Fruit fly (Drosophila melanogaster) whole organism, embryonic: ENCODE results near the gene CCDC53.

Source experiments
- ATbp ChIP-seq: fragments of 200-800 bp; sonication (Bioruptor generic); optimal IDR thresholded peaks from 2 replicates; lab custom pipeline; 2017; ENCODE audit warnings: missing biosample characterization, mild to moderate bottlenecking, missing genetic modification characterization, missing genetic modification reagents
- CG10209 ChIP-seq: fragments of 200-800 bp; sonication (Bioruptor generic); optimal IDR thresholded peaks from 3 replicates; lab custom pipeline; 2017; ENCODE audit warnings: missing biosample characterization, mild to moderate bottlenecking, missing genetic modification characterization, missing genetic modification reagents
- CG12219 ChIP-seq: fragments of 200-800 bp; sonication (Bioruptor generic); optimal IDR thresholded peaks from 3 replicates; lab custom pipeline; 2018; ENCODE audit warnings: missing biosample characterization, mild to moderate bottlenecking, missing genetic modification characterization
- CG12391 ChIP-seq: fragments of 200-800 bp; sonication (Bioruptor generic); optimal IDR thresholded peaks from 3 replicates; lab custom pipeline; 2018; ENCODE audit warnings: missing biosample characterization, mild to moderate bottlenecking, missing genetic modification characterization, moderate library complexity
- CG13123 ChIP-seq: fragments of 200-800 bp; sonication (Bioruptor generic); optimal IDR thresholded peaks from 2 replicates; lab custom pipeline; 2016; ENCODE audit warnings: missing biosample characterization, missing genetic modification characterization
- CG13424 ChIP-seq: fragments of 200-800 bp; sonication (Bioruptor generic); optimal IDR thresholded peaks from 2 replicates; lab custom pipeline; 2019; ENCODE audit warnings: missing biosample characterization, mild to moderate bottlenecking, missing genetic modification characterization, moderate library complexity
- CG15269 ChIP-seq: fragments of 200-800 bp; sonication (Bioruptor generic); optimal IDR thresholded peaks from 2 replicates; lab custom pipeline; 2018; ENCODE audit warnings: missing biosample characterization, mild to moderate bottlenecking, missing genetic modification characterization, moderate library complexity
- CG17912 ChIP-seq: fragments of 200-800 bp; sonication (Bioruptor generic); optimal IDR thresholded peaks from 2 replicates; lab custom pipeline; 2018; ENCODE audit warnings: missing biosample characterization, mild to moderate bottlenecking, missing genetic modification characterization
- CG1832 ChIP-seq: fragments of 200-800 bp; sonication (Bioruptor generic); optimal IDR thresholded peaks from 2 replicates; lab custom pipeline; 2017; ENCODE audit warnings: missing biosample characterization, mild to moderate bottlenecking, missing genetic modification characterization, inconsistent platforms
- CG2120 ChIP-seq: fragments of 200-800 bp; sonication (Bioruptor generic); optimal IDR thresholded peaks from 3 replicates; lab custom pipeline; 2016; ENCODE audit warnings: missing biosample characterization, missing genetic modification characterization
- CG2889 ChIP-seq: fragments of 200-800 bp; sonication (Bioruptor generic); IDR thresholded peaks from 3 replicates; pipeline ENCODE4 v1.3.6; 2022; ENCODE audit warnings: missing biosample characterization, missing genetic modification characterization
- CG7928 ChIP-seq: fragments of 200-800 bp; sonication (Bioruptor generic); optimal IDR thresholded peaks from 2 replicates; lab custom pipeline; 2017; ENCODE audit warnings: missing biosample characterization, mild to moderate bottlenecking, missing genetic modification characterization
- CG7987 ChIP-seq: fragments of 200-800 bp; sonication (Bioruptor generic); optimal IDR thresholded peaks from 2 replicates; lab custom pipeline; 2018; ENCODE audit warnings: missing biosample characterization, mild to moderate bottlenecking, missing genetic modification characterization, moderate library complexity
- CG8290 ChIP-seq, 3 experiments: fragments of 200-800 bp; sonication (Bioruptor generic); optimal IDR thresholded peaks; 2 replicates each; lab custom pipeline; 2016 to 2019; ENCODE audit warnings: missing biosample characterization in 3 of 3, missing genetic modification characterization in 3 of 3, mild to moderate bottlenecking in 2 of 3, moderate library complexity in 1 of 3
- CG8359 ChIP-seq: fragments of 200-800 bp; sonication (Bioruptor generic); optimal IDR thresholded peaks from 2 replicates; lab custom pipeline; 2017; ENCODE audit warnings: missing biosample characterization, mild to moderate bottlenecking, missing genetic modification characterization, borderline replicate concordance
- CG9437 ChIP-seq: fragments of 200-800 bp; sonication (Bioruptor generic); optimal IDR thresholded peaks from 2 replicates; lab custom pipeline; 2018; ENCODE audit warnings: missing biosample characterization, mild to moderate bottlenecking, missing genetic modification characterization
- CHES-1-like ChIP-seq: fragments of 200-800 bp; sonication (Bioruptor generic); optimal IDR thresholded peaks from 2 replicates; lab custom pipeline; 2016; ENCODE audit warnings: missing biosample characterization, missing genetic modification characterization
- Hr3 ChIP-seq: fragments of 200-800 bp; sonication (Bioruptor generic); optimal IDR thresholded peaks from 3 replicates; lab custom pipeline; 2016; ENCODE audit warnings: missing biosample characterization, missing genetic modification characterization
- Hr78 ChIP-seq, 2 experiments: fragments of 200-800 bp in 1 of 2; fragments of >200 bp in 1 of 2; sonication (Bioruptor generic) in 1 of 2; optimal IDR thresholded peaks; 2 replicates each; lab custom pipeline; 2017 to 2019; ENCODE audit warnings: missing biosample characterization in 2 of 2, missing genetic modification characterization in 2 of 2, mild to moderate bottlenecking in 1 of 2, moderate library complexity in 1 of 2
- Kr ChIP-seq: fragments of 200-800 bp; sonication (Bioruptor generic); optimal IDR thresholded peaks from 2 replicates; lab custom pipeline; 2017; ENCODE audit warnings: missing biosample characterization, mild to moderate bottlenecking, missing genetic modification characterization
- Mrtf ChIP-seq: fragments of 200-800 bp; sonication (Bioruptor generic); IDR thresholded peaks from 3 replicates; pipeline ENCODE4 v1.3.6; 2022; ENCODE audit warnings: missing biosample characterization, missing genetic modification characterization
- Oli ChIP-seq: fragments of 200-800 bp; sonication (Bioruptor generic); optimal IDR thresholded peaks from 2 replicates; lab custom pipeline; 2018; ENCODE audit warnings: missing biosample characterization, mild to moderate bottlenecking, missing genetic modification characterization, moderate library complexity
- Optix ChIP-seq: fragments of 200-800 bp; sonication (Bioruptor generic); IDR thresholded peaks from 3 replicates; pipeline ENCODE4 v1.3.6; 2022; ENCODE audit warnings: missing biosample characterization, missing genetic modification characterization
- PHDP ChIP-seq: fragments of 200-800 bp; sonication (Bioruptor generic); optimal IDR thresholded peaks from 3 replicates; lab custom pipeline; 2018; ENCODE audit warnings: missing biosample characterization, mild to moderate bottlenecking, missing genetic modification characterization, moderate library complexity
- Ravus ChIP-seq: fragments of 200-800 bp; sonication (Bioruptor generic); IDR thresholded peaks from 2 replicates; pipeline ENCODE4 v1.3.6; 2022; ENCODE audit warnings: missing biosample characterization, missing genetic modification characterization
- Side ChIP-seq: fragments of 200-800 bp; sonication (Bioruptor generic); optimal IDR thresholded peaks from 2 replicates; lab custom pipeline; 2016; ENCODE audit warnings: missing biosample characterization, missing genetic modification characterization
- Sin3A ChIP-seq: fragments of >200 bp; optimal IDR thresholded peaks from 2 replicates; lab custom pipeline; 2018
- Sox102F ChIP-seq: fragments of 200-800 bp; sonication (Bioruptor generic); optimal IDR thresholded peaks from 2 replicates; lab custom pipeline; 2018; ENCODE audit warnings: missing biosample characterization, mild to moderate bottlenecking, missing genetic modification characterization, moderate library complexity
- Sry-δ ChIP-seq: fragments of 200-800 bp; sonication (Bioruptor generic); optimal IDR thresholded peaks from 2 replicates; lab custom pipeline; 2016; ENCODE audit warnings: missing biosample characterization, missing genetic modification characterization
- Tbp ChIP-seq: fragments of >200 bp; optimal IDR thresholded peaks from 2 replicates; lab custom pipeline; 2018; ENCODE audit warnings: missing biosample characterization, missing genetic modification characterization
- Trl ChIP-seq, 3 experiments: fragments of >200 bp in 2 of 3; fragments of 200-800 bp in 1 of 3; sonication (Bioruptor generic) in 1 of 3; optimal IDR thresholded peaks; 2 replicates in 1 of 3; 3 replicates in 2 of 3; lab custom pipeline; 2016 to 2017; ENCODE audit warnings: missing biosample characterization in 1 of 3, missing genetic modification characterization in 1 of 3
- amos ChIP-seq: fragments of 200-800 bp; sonication (Bioruptor generic); IDR thresholded peaks from 2 replicates; pipeline ENCODE4 v1.3.6; 2022; ENCODE audit warnings: missing biosample characterization, missing genetic modification characterization; ENCODE audit not compliant: partially characterized antibody
- aop ChIP-seq: fragments of 200-800 bp; sonication (Bioruptor generic); IDR thresholded peaks from 2 replicates; pipeline ENCODE4 v1.3.6; 2022; ENCODE audit warnings: missing biosample characterization, missing genetic modification characterization
- bab2 ChIP-seq: fragments of 200-800 bp; sonication (Bioruptor generic); optimal IDR thresholded peaks from 2 replicates; lab custom pipeline; 2016; ENCODE audit warnings: missing biosample characterization, missing genetic modification characterization
- croc ChIP-seq: fragments of 200-800 bp; sonication (Bioruptor generic); conservative IDR thresholded peaks from 3 replicates; pipeline ENCODE4 v1.3.6; 2022; ENCODE audit warnings: missing biosample characterization, missing genetic modification characterization
- crol ChIP-seq: fragments of 200-800 bp; sonication (Bioruptor generic); IDR thresholded peaks from 2 replicates; pipeline ENCODE4 v1.3.6; 2022; ENCODE audit warnings: missing biosample characterization, missing genetic modification characterization
- crp ChIP-seq, 2 experiments: fragments of 200-800 bp; sonication (Bioruptor generic); optimal IDR thresholded peaks; 2 replicates in 1 of 2; 3 replicates in 1 of 2; lab custom pipeline; 2017; ENCODE audit warnings: missing biosample characterization in 2 of 2, missing genetic modification characterization in 2 of 2, mild to moderate bottlenecking in 1 of 2, moderate library complexity in 1 of 2
- gsb-n ChIP-seq: fragments of 200-800 bp; sonication (Bioruptor generic); optimal IDR thresholded peaks from 3 replicates; lab custom pipeline; 2018; ENCODE audit warnings: missing biosample characterization, mild to moderate bottlenecking, missing genetic modification characterization
- her ChIP-seq: fragments of 200-800 bp; sonication (Bioruptor generic); optimal IDR thresholded peaks from 2 replicates; lab custom pipeline; 2016; ENCODE audit warnings: missing biosample characterization, missing genetic modification characterization
- nerfin-2 ChIP-seq: fragments of 200-800 bp; sonication (Bioruptor generic); IDR thresholded peaks from 2 replicates; pipeline ENCODE4 v1.3.6; 2022; ENCODE audit warnings: missing biosample characterization, missing genetic modification characterization; ENCODE audit not compliant: partially characterized antibody
- nmo ChIP-seq: fragments of 200-800 bp; sonication (Bioruptor generic); optimal IDR thresholded peaks from 2 replicates; lab custom pipeline; 2018; ENCODE audit warnings: missing biosample characterization, mild to moderate bottlenecking, missing genetic modification characterization, moderate library complexity
- pho ChIP-seq: fragments of 200-800 bp; sonication (Bioruptor generic); optimal IDR thresholded peaks from 2 replicates; lab custom pipeline; 2016; ENCODE audit warnings: missing biosample characterization, missing genetic modification characterization
- ro ChIP-seq: fragments of 200-800 bp; sonication (Bioruptor generic); IDR thresholded peaks from 2 replicates; pipeline ENCODE4 v1.3.6; 2022; ENCODE audit warnings: missing biosample characterization, missing genetic modification characterization
- sc ChIP-seq, 3 experiments: fragments of >200 bp in 2 of 3; fragments of 200-800 bp in 1 of 3; sonication (Bioruptor generic) in 1 of 3; optimal IDR thresholded peaks; 2 replicates in 2 of 3; 3 replicates in 1 of 3; lab custom pipeline; 2017; ENCODE audit warnings: mild to moderate bottlenecking in 1 of 3, missing biosample characterization in 1 of 3, missing genetic modification characterization in 1 of 3, missing genetic modification reagents in 1 of 3
- sima ChIP-seq: fragments of 200-800 bp; sonication (Bioruptor generic); optimal IDR thresholded peaks from 2 replicates; lab custom pipeline; 2016; ENCODE audit warnings: missing biosample characterization, missing genetic modification characterization
- slou ChIP-seq: fragments of 200-800 bp; sonication (Bioruptor generic); optimal IDR thresholded peaks from 3 replicates; lab custom pipeline; 2016; ENCODE audit warnings: missing biosample characterization, missing genetic modification characterization
- ssp ChIP-seq: fragments of 200-800 bp; sonication (Bioruptor generic); IDR thresholded peaks from 2 replicates; pipeline ENCODE4 v1.3.6; 2022; ENCODE audit warnings: missing biosample characterization, missing genetic modification characterization

Gene CCDC53

DNA sequence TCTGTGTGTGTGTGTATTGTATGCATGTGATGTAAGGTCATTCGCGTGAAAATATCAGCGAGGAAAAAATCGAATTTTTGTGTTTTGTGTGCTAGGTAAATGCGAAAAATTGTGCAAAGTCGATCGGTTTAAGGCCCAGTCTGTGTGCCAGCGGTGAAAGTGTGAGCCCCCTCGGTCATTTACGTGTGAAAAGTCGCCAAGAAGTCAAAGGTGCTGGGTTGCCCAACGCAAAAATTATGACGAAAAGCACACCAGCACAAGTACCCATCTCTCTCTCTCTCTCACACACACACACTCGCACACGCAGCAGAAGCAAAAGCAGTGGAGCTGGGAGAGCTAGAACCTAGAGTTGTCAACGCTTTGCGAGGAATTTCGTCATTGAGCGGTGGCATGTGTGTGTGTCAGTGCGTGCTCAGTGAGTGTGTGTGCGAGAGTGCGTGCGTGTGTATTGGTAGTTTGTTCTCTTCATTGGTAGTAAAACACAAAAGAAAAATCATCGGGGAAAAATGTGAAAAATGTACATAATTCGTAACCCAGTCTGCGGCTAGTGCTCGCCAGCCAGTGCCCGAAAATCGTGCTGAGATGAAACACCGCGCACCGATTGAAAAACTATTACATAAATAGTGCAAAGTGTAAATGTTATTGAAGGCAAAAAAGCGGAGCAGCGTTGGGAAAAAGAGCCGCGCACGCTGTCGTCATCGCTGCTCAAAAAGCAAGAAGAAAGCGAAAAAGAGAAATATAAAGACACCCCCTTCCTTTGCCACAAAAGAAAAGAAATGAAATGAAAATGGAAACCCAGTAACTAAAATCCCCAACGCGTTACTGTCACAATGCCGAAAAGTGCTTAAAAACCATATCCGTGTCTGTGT, 42.8 kb downstream of the CCDC53 start (continued):
- peak; percentile 81 to 93 for TF ChIP-seq Trl (optimal IDR thresholded peaks at IDR 0.05; lab: Kevin White, UChicago)
- TF ChIP-seq Trl (GFP tag; optimal IDR thresholded peaks at IDR 0.05; lab: Kevin White, UChicago): peak; percentile 29
- no peak for TF ChIP-seq CG12391
- no peak for TF ChIP-seq Oli (tag; lab: Kevin White, UChicago)
- no peak for TF ChIP-seq CG7987 (GFP tag; lab: Kevin White, UChicago)
- TF ChIP-seq CG8359 (GFP tag; lab: Kevin White, UChicago): no peak
- no peak for TF ChIP-seq Ravus (GFP tag; lab: Robert Waterston, UW)
- no peak for TF ChIP-seq CHES-1-like (GFP tag; lab: Kevin White, UChicago)
- no peak for TF ChIP-seq CG2889 (GFP tag; lab: Robert Waterston, UW)
- no peak for TF ChIP-seq CG12219
- TF ChIP-seq CG15269 (tag; lab: Kevin White, UChicago): no peak
- no peak for TF ChIP-seq nmo (GFP tag; lab: Kevin White, UChicago)
- TF ChIP-seq ro (GFP tag; lab: Robert Waterston, UW): no peak
- TF ChIP-seq crol (GFP tag; lab: Robert Waterston, UW): no peak
- no peak for TF ChIP-seq sc (optimal IDR thresholded peaks at IDR 0.05; lab: Kevin White, UChicago)
- TF ChIP-seq sc (GFP tag; optimal IDR thresholded peaks at IDR 0.05; lab: Kevin White, UChicago): no peak
- no peak for TF ChIP-seq CG13424 (tag; lab: Kevin White, UChicago)
- no peak for TF ChIP-seq Optix (GFP tag; lab: Robert Waterston, UW)
- no peak for TF ChIP-seq Hr3
- TF ChIP-seq Hr78 (GFP tag; optimal IDR thresholded peaks at IDR 0.05; lab: Kevin White, UChicago): peak in 1 of 2 experiments; percentile 94
- TF ChIP-seq Sin3A (lab: Kevin White, UChicago): no peak
- TF ChIP-seq sima (GFP tag; lab: Kevin White, UChicago): no peak
- no peak for TF ChIP-seq PHDP (tag; lab: Kevin White, UChicago)
- TF ChIP-seq croc (GFP tag; lab: Robert Waterston, UW): no peak
- TF ChIP-seq ssp (GFP tag; lab: Robert Waterston, UW): no peak
- TF ChIP-seq Sry-δ (GFP tag; lab: Kevin White, UChicago): no peak
- TF ChIP-seq CG13123 (GFP tag; lab: Kevin White, UChicago): no peak
- TF ChIP-seq nerfin-2 (GFP tag; lab: Robert Waterston, UW): no peak
- TF ChIP-seq CG2120: no peak
- 0 out of 2 replicates have a peak, but pooled peaks have one; percentile 4 for TF ChIP-seq aop (GFP tag; lab: Robert Waterston, UW)
- no peak for TF ChIP-seq Sox102F
- no peak for TF ChIP-seq her (GFP tag; lab: Kevin White, UChicago)
- TF ChIP-seq Mrtf (GFP tag; lab: Robert Waterston, UW): no peak
- TF ChIP-seq Tbp (GFP tag; lab: Kevin White, UChicago): no peak
- TF ChIP-seq Side: no peak
- TF ChIP-seq CG1832 (GFP tag; lab: Kevin White, UChicago): peak; percentile 76
- no peak for TF ChIP-seq crp (GFP tag; optimal IDR thresholded peaks at IDR 0.05; lab: Kevin White, UChicago)
- TF ChIP-seq CG10209 (GFP tag; lab: Kevin White, UChicago): no peak
- no peak for TF ChIP-seq gsb-n (tag; lab: Kevin White, UChicago)
- TF ChIP-seq bab2: no peak
- TF ChIP-seq CG8290 (GFP tag; optimal IDR thresholded peaks at IDR 0.05; lab: Kevin White, UChicago): no peak
- TF ChIP-seq CG8290 (tag; optimal IDR thresholded peaks at IDR 0.05; lab: Kevin White, UChicago): peak in 1 of 2 experiments; percentile 58
- no peak for TF ChIP-seq CG7928 (GFP tag; lab: Kevin White, UChicago)
- no peak for TF ChIP-seq CG9437 (GFP tag; lab: Kevin White, UChicago)
- no peak for TF ChIP-seq slou (GFP tag; lab: Kevin White, UChicago)
- no peak; the same call in 1 of the 2 replicates for TF ChIP-seq amos (GFP tag; lab: Robert Waterston, UW)
- TF ChIP-seq pho: no peak
- no peak for TF ChIP-seq ATbp (GFP tag; lab: Kevin White, UChicago)
- no peak for TF ChIP-seq CG17912
- no peak for TF ChIP-seq Kr (GFP tag; lab: Kevin White, UChicago)
